Worm (Caenorhabditis elegans) whole organism, L2 larva: ENCODE measurements around the gene fbxa-66.
"Not testable (repeated sequence)": the region's sequence is repeated elsewhere in the genome, so short reads cannot be mapped to it uniquely, and the experiment has no call there.

ENCODE experiments used
- F13H6.1 ChIP-seq: sonication (generic microtip); optimal IDR thresholded peaks from 2 replicates; lab custom pipeline; 2016; ENCODE audit warnings: missing genetic modification characterization, missing compliant biosample characterization
- R02D3.7 ChIP-seq: fragments of 150-350 bp; optimal IDR thresholded peaks from 2 replicates; lab custom pipeline; 2014; ENCODE audit warnings: missing biosample characterization, missing genetic modification characterization
- ZK546.5 ChIP-seq: sonication (generic microtip); optimal IDR thresholded peaks from 2 replicates; lab custom pipeline; 2017; ENCODE audit warnings: missing biosample characterization, missing genetic modification characterization
- aly-2 ChIP-seq: fragments of 150-350 bp; optimal IDR thresholded peaks from 2 replicates; lab custom pipeline; 2014; ENCODE audit warnings: missing biosample characterization, missing genetic modification characterization
- ceh-82 ChIP-seq: fragments of 150-350 bp; optimal IDR thresholded peaks from 2 replicates; lab custom pipeline; 2014; ENCODE audit warnings: missing biosample characterization, missing genetic modification characterization
- egl-27 ChIP-seq: sonication (generic microtip); optimal IDR thresholded peaks from 3 replicates; lab custom pipeline; 2017; ENCODE audit warnings: missing biosample characterization, missing genetic modification reagents, missing genetic modification characterization
- nhr-11 ChIP-seq: fragments of 150-350 bp; optimal IDR thresholded peaks from 2 replicates; lab custom pipeline; 2014; ENCODE audit warnings: missing biosample characterization, missing genetic modification characterization
- nhr-237 ChIP-seq: fragments of 150-350 bp; optimal IDR thresholded peaks from 2 replicates; lab custom pipeline; 2014; ENCODE audit warnings: missing biosample characterization, missing genetic modification characterization
- sma-9 ChIP-seq, 2 experiments: fragments of 150-350 bp in 1 of 2; sonication (generic microtip) in 1 of 2; optimal IDR thresholded peaks; 2 replicates each; lab custom pipeline; 2014 to 2016; ENCODE audit warnings: missing genetic modification characterization in 2 of 2, mild to moderate bottlenecking in 1 of 2, missing biosample characterization in 1 of 2, missing compliant biosample characterization in 1 of 2, missing genetic modification reagents in 1 of 2, moderate library complexity in 1 of 2
- snpc-4 ChIP-seq: fragments of 150-350 bp; optimal IDR thresholded peaks from 2 replicates; lab custom pipeline; 2014; ENCODE audit warnings: missing biosample characterization, missing genetic modification characterization
- unc-39 ChIP-seq: fragments of 150-350 bp; optimal IDR thresholded peaks from 2 replicates; lab custom pipeline; 2014; ENCODE audit warnings: missing biosample characterization, missing genetic modification characterization
- unc-62 ChIP-seq: fragments of 150-350 bp; optimal IDR thresholded peaks from 2 replicates; lab custom pipeline; 2014; ENCODE audit warnings: missing biosample characterization, missing genetic modification reagents, missing genetic modification characterization
- ztf-1 ChIP-seq: fragments of 200-800 bp; sonication (Bioruptor generic); conservative IDR thresholded peaks from 2 replicates; pipeline ENCODE4 v1.3.6; 2022; ENCODE audit warnings: missing genetic modification characterization, missing compliant biosample characterization
- ztf-4 ChIP-seq: fragments of 150-350 bp; optimal IDR thresholded peaks from 2 replicates; lab custom pipeline; 2014; ENCODE audit warnings: missing biosample characterization, missing genetic modification characterization

DNA sequence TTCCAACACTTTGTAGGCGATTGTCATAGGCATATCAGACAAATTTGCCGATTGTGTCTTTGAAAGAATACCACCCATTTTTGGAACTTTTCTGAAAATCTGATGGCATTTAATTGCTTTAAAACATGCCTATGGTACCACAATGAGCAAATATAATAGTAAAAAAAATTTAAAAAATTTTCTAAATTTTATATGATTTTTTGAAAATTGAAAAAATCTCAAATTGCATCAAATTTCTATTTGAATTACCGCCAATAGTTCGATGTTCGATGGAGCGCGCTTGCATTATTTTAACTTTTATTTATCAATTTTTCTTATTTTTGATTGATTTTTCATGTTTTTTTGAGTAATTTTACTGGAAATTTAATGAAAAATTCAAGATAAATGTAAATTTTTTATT, 52.5 kb downstream of the fbxa-66 start, which contains the start of gene fbxa-42:
- TF ChIP-seq unc-62 (GFP tag; lab: Kevin White, UChicago); egl-27 (tag; lab: Kevin White, UChicago); R02D3.7 (tag; lab: Kevin White, UChicago); ztf-4 (tag; lab: Kevin White, UChicago); sma-9 (GFP tag; optimal IDR thresholded peaks at IDR 0.05; lab: Kevin White, UChicago); sma-9 (tag; optimal IDR thresholded peaks at IDR 0.05; lab: Kevin White, UChicago); unc-39 (tag; lab: Kevin White, UChicago); ceh-82; nhr-237; F13H6.1; snpc-4 (tag; lab: Kevin White, UChicago); ZK546.5; ztf-1 (GFP tag; lab: Robert Waterston, UW); aly-2 (tag; lab: Kevin White, UChicago); nhr-11: not testable (repeated sequence)
